Worm (Caenorhabditis elegans) whole organism, L3 larva: ENCODE measurements around the gene clec-243.

Experiments
- R02D3.7 ChIP-seq: fragments of 150-350 bp; optimal IDR thresholded peaks from 2 replicates; lab custom pipeline; 2014; ENCODE audit warnings: missing biosample characterization, missing genetic modification characterization
- ZK546.5 ChIP-seq: sonication (generic microtip); optimal IDR thresholded peaks from 2 replicates; lab custom pipeline; 2017; ENCODE audit warnings: missing biosample characterization, missing genetic modification characterization
- ama-1 ChIP-seq: fragments of 150-350 bp; optimal IDR thresholded peaks from 2 replicates; lab custom pipeline; 2018
- ceh-16 ChIP-seq: sonication (generic microtip); optimal IDR thresholded peaks from 2 replicates; lab custom pipeline; 2017; ENCODE audit warnings: missing biosample characterization, missing genetic modification characterization
- ceh-82 ChIP-seq: fragments of 150-350 bp; optimal IDR thresholded peaks from 2 replicates; lab custom pipeline; 2014; ENCODE audit warnings: missing biosample characterization, missing genetic modification characterization
- egl-27 ChIP-seq: sonication (generic microtip); optimal IDR thresholded peaks from 4 replicates; lab custom pipeline; 2017; ENCODE audit warnings: missing biosample characterization, missing genetic modification reagents, missing genetic modification characterization
- egl-5 ChIP-seq: fragments of 150-350 bp; optimal IDR thresholded peaks from 2 replicates; lab custom pipeline; 2017; ENCODE audit warnings: missing biosample characterization, missing genetic modification reagents, missing genetic modification characterization, inconsistent platforms
- elt-1 ChIP-seq: fragments of 150-350 bp; optimal IDR thresholded peaks from 2 replicates; lab custom pipeline; 2014; ENCODE audit warnings: missing biosample characterization, missing genetic modification characterization
- eor-1 ChIP-seq, 2 experiments: fragments of 150-350 bp; optimal IDR thresholded peaks; 2 replicates each; lab custom pipeline; 2014 to 2018; ENCODE audit warnings: missing biosample characterization in 2 of 2, missing genetic modification characterization in 2 of 2
- fkh-10 ChIP-seq: sonication (generic microtip); optimal IDR thresholded peaks from 2 replicates; lab custom pipeline; 2017; ENCODE audit warnings: missing biosample characterization, missing genetic modification reagents, missing genetic modification characterization
- fkh-2 ChIP-seq: fragments of 150-350 bp; optimal IDR thresholded peaks from 2 replicates; lab custom pipeline; 2014; ENCODE audit warnings: missing biosample characterization, missing genetic modification reagents, missing genetic modification characterization
- hmg-11 ChIP-seq: sonication (generic microtip); optimal IDR thresholded peaks from 2 replicates; lab custom pipeline; 2016; ENCODE audit warnings: missing genetic modification characterization, missing compliant biosample characterization
- lin-15B ChIP-seq: fragments of 150-350 bp; optimal IDR thresholded peaks from 2 replicates; lab custom pipeline; 2014; ENCODE audit warnings: missing biosample characterization, missing genetic modification characterization
- mdl-1 ChIP-seq: fragments of 150-350 bp; optimal IDR thresholded peaks from 2 replicates; lab custom pipeline; 2014; ENCODE audit warnings: missing biosample characterization, missing genetic modification characterization
- mml-1 ChIP-seq: fragments of 150-350 bp; sonication (generic microtip); optimal IDR thresholded peaks from 3 replicates; lab custom pipeline; 2014; ENCODE audit warnings: missing biosample characterization, missing genetic modification characterization
- nfya-1 ChIP-seq: sonication (generic microtip); optimal IDR thresholded peaks from 2 replicates; lab custom pipeline; 2017; ENCODE audit warnings: missing genetic modification characterization, mild to moderate bottlenecking, missing compliant biosample characterization, antibody characterized with exemption, moderate library complexity; ENCODE audit not compliant: insufficient read depth
- nhr-12 ChIP-seq: fragments of 150-350 bp; optimal IDR thresholded peaks from 2 replicates; lab custom pipeline; 2014; ENCODE audit warnings: missing biosample characterization, missing genetic modification characterization
- nhr-23 ChIP-seq: fragments of 150-350 bp; optimal IDR thresholded peaks from 2 replicates; lab custom pipeline; 2014; ENCODE audit warnings: missing biosample characterization, missing genetic modification reagents, missing genetic modification characterization
- nhr-237 ChIP-seq: fragments of 150-350 bp; optimal IDR thresholded peaks from 2 replicates; lab custom pipeline; 2014; ENCODE audit warnings: missing biosample characterization, missing genetic modification characterization
- nhr-25 ChIP-seq: sonication (generic microtip); optimal IDR thresholded peaks from 2 replicates; lab custom pipeline; 2017; ENCODE audit warnings: missing biosample characterization, missing genetic modification characterization
- nhr-28 ChIP-seq: fragments of 150-350 bp; optimal IDR thresholded peaks from 2 replicates; lab custom pipeline; 2014; ENCODE audit warnings: missing biosample characterization, missing genetic modification characterization
- nhr-43 ChIP-seq: sonication (generic microtip); optimal IDR thresholded peaks from 2 replicates; lab custom pipeline; 2016; ENCODE audit warnings: mild to moderate bottlenecking, missing genetic modification characterization, missing compliant biosample characterization; ENCODE audit not compliant: poor library complexity, severe bottlenecking
- nhr-67 ChIP-seq: fragments of 150-350 bp; optimal IDR thresholded peaks from 2 replicates; lab custom pipeline; 2014; ENCODE audit warnings: missing biosample characterization, missing genetic modification characterization
- nhr-76 ChIP-seq: fragments of 150-350 bp; sonication (generic microtip); optimal IDR thresholded peaks from 5 replicates; lab custom pipeline; 2014; ENCODE audit warnings: missing biosample characterization, missing genetic modification characterization
- nhr-77 ChIP-seq: fragments of 150-350 bp; optimal IDR thresholded peaks from 2 replicates; lab custom pipeline; 2014; ENCODE audit warnings: missing biosample characterization, missing genetic modification characterization
- pha-4 ChIP-seq: fragments of 150-350 bp; optimal IDR thresholded peaks from 2 replicates; lab custom pipeline; 2014; ENCODE audit warnings: missing biosample characterization, missing genetic modification reagents, missing genetic modification characterization
- pqm-1 ChIP-seq: fragments of 150-350 bp; optimal IDR thresholded peaks from 2 replicates; lab custom pipeline; 2017; ENCODE audit warnings: missing biosample characterization, missing genetic modification characterization, inconsistent platforms
- sea-2 ChIP-seq: fragments of 150-350 bp; sonication (generic microtip); optimal IDR thresholded peaks from 4 replicates; lab custom pipeline; 2014; ENCODE audit warnings: missing biosample characterization, missing genetic modification reagents, missing genetic modification characterization
- skn-1 ChIP-seq: fragments of 150-350 bp; optimal IDR thresholded peaks from 2 replicates; lab custom pipeline; 2014; ENCODE audit warnings: missing biosample characterization, missing genetic modification characterization
- snpc-4 ChIP-seq: fragments of 150-350 bp; optimal IDR thresholded peaks from 2 replicates; lab custom pipeline; 2014; ENCODE audit warnings: missing biosample characterization, missing genetic modification characterization
- tbx-2 ChIP-seq: sonication (generic microtip); optimal IDR thresholded peaks from 2 replicates; lab custom pipeline; 2016; ENCODE audit warnings: mild to moderate bottlenecking, missing genetic modification characterization, missing compliant biosample characterization
- unc-62 ChIP-seq: fragments of 150-350 bp; sonication (generic microtip); optimal IDR thresholded peaks from 4 replicates; lab custom pipeline; 2014; ENCODE audit warnings: missing biosample characterization, missing genetic modification reagents, missing genetic modification characterization
- zag-1 ChIP-seq: fragments of 150-350 bp; optimal IDR thresholded peaks from 2 replicates; lab custom pipeline; 2014; ENCODE audit warnings: missing biosample characterization, missing genetic modification characterization
- ztf-11 ChIP-seq: fragments of 150-350 bp; optimal IDR thresholded peaks from 2 replicates; lab custom pipeline; 2014; ENCODE audit warnings: missing biosample characterization, missing genetic modification characterization

Gene clec-243

DNA sequence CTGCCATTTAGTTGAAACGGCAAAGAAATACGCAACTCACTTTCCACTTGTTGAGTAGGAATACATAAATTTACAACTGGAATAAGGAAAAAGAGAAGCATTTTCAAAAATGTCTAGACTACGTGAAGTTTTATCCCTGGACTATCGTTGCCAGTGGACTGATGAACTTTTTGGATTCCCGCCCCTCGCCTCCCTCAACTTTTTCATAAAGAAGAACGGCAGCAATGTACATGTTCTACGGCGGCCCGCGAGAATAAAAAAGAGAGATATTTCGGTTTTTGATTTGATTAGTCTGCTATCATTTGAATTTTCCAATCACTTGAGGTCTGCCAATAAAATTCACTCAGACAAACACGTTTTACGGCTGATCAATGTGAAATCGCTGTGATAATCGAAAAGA is at the start of gene clec-243:
Gene clec-243, minus strand, starts transcription at position 101 of the 400 bp plus-strand sequence.
- TF ChIP-seq zag-1 (tag; lab: Kevin White, UChicago): no peak
- no peak for TF ChIP-seq nhr-23 (tag; lab: Kevin White, UChicago)
- TF ChIP-seq ceh-82 (tag; lab: Kevin White, UChicago): no peak
- TF ChIP-seq nhr-25: no peak
- no peak for TF ChIP-seq lin-15B (tag; lab: Kevin White, UChicago)
- no peak for TF ChIP-seq tbx-2 (tag; lab: Kevin White, UChicago)
- TF ChIP-seq ceh-16 (tag; lab: Kevin White, UChicago): no peak

ce11 chrV:17296443-17296842 is 47.6 kb upstream of the clec-243 start:
- TF ChIP-seq skn-1 (tag; lab: Kevin White, UChicago) (no peak), nfya-1 (no peak), ceh-82 (tag; lab: Kevin White, UChicago) (no peak), pha-4 (tag; lab: Kevin White, UChicago) (no peak), hmg-11 (no peak), nhr-28 (no peak), nhr-23 (tag; lab: Kevin White, UChicago) (no peak), snpc-4 (tag; lab: Kevin White, UChicago) (no peak), mdl-1 (no peak), elt-1 (no peak), fkh-2 (tag; lab: Kevin White, UChicago) (no peak), fkh-10 (GFP tag; lab: Kevin White, UChicago) (no peak), sea-2 (GFP tag; lab: Kevin White, UChicago) (no peak), ztf-11 (no peak), egl-5 (tag; lab: Kevin White, UChicago) (no peak), R02D3.7 (tag; lab: Kevin White, UChicago) (no peak), egl-27 (tag; lab: Kevin White, UChicago) (no peak), nhr-77 (no peak)
- TF ChIP-seq, all 47 proteins: peak for 0

DNA sequence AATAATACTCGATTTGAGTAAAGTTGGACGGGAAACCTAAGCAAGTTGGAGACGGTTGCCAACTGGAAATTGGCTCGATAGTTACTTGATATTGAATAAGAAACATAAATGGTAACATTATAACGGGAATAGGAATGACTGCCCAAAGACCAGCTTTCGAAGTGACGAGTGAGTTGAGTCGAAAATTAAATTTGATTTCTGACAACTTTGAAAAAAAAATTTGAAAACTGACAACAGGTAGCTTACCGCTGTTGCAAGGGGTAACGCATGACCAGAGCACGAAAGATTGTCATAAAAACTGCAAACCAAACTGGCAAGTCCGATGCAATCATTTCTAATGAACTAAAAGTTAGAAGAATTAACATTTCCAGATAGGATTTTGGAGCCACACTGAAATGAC is 43.9 kb upstream of the clec-243 start:
- TF ChIP-seq mml-1 (tag; lab: Kevin White, UChicago) (no peak), ama-1 (no peak), nhr-12 (tag; lab: Kevin White, UChicago) (no peak), tbx-2 (tag; lab: Kevin White, UChicago) (no peak), lin-15B (tag; lab: Kevin White, UChicago) (no peak), eor-1 (tag; optimal IDR thresholded peaks at IDR 0.05; lab: Kevin White, UChicago) (no peak), ceh-16 (tag; lab: Kevin White, UChicago) (no peak), unc-62 (GFP tag; lab: Kevin White, UChicago) (no peak), R02D3.7 (tag; lab: Kevin White, UChicago) (no peak)

ce11 chrV:17284159-17284558 is 35.3 kb upstream of the clec-243 start:
- TF ChIP-seq eor-1 (tag; optimal IDR thresholded peaks at IDR 0.05; lab: Kevin White, UChicago) (no peak), elt-1 (no peak), nhr-237 (tag; lab: Kevin White, UChicago) (no peak), tbx-2 (tag; lab: Kevin White, UChicago) (no peak), nhr-76 (tag; lab: Kevin White, UChicago) (no peak), nhr-12 (tag; lab: Kevin White, UChicago) (no peak), R02D3.7 (tag; lab: Kevin White, UChicago) (no peak), fkh-10 (GFP tag; lab: Kevin White, UChicago) (no peak), unc-62 (GFP tag; lab: Kevin White, UChicago) (no peak), sea-2 (GFP tag; lab: Kevin White, UChicago) (no peak), ztf-11 (no peak), hmg-11 (no peak), ZK546.5 (tag; lab: Kevin White, UChicago) (no peak), pqm-1 (tag; lab: Kevin White, UChicago) (no peak), snpc-4 (tag; lab: Kevin White, UChicago) (no peak), egl-27 (tag; lab: Kevin White, UChicago) (no peak), nhr-67 (tag; lab: Kevin White, UChicago) (no peak), nfya-1 (no peak), nhr-28 (no peak)

DNA sequence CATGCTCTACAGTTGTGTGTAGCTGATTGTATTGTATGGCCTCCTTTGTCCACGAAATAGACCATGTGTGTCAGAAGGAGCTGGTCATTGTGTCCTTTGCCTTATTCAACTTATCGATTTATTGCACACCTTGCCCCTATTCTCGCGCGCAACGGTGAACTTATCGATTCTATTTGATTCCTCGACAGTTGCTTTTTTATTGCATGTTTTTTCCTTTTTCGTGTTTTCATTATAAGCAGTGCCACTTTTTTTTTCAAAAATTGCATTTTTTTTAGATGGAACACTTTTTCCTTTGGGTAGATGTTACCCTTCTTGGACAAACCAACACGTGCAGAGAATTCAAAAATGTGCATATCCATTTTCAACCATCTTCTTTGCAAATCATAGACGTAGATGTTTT is 24.4 kb upstream of the clec-243 start, which contains the start of gene K10G4.10:
Gene K10G4.10, plus strand, starts transcription at position 301 of the 400 bp plus-strand sequence.
- TF ChIP-seq ceh-82 (tag; lab: Kevin White, UChicago) (no peak), zag-1 (tag; lab: Kevin White, UChicago) (no peak), nhr-77 (no peak), ama-1 (no peak), nhr-25 (no peak), elt-1 (no peak), eor-1 (tag; optimal IDR thresholded peaks at IDR 0.05; lab: Kevin White, UChicago) (no peak), skn-1 (tag; lab: Kevin White, UChicago) (no peak), nhr-23 (tag; lab: Kevin White, UChicago) (no peak), lin-15B (tag; lab: Kevin White, UChicago) (no peak), ztf-11 (no peak), hmg-11 (no peak), nhr-12 (tag; lab: Kevin White, UChicago) (no peak), pha-4 (tag; lab: Kevin White, UChicago) (no peak), nhr-43 (tag; lab: Kevin White, UChicago) (no peak)
